Fruit fly (Drosophila melanogaster) whole organism, embryonic: ENCODE measurements around the gene Smox.

Source experiments
- B-H2 ChIP-seq: fragments of 200-800 bp; sonication (Bioruptor generic); optimal IDR thresholded peaks from 2 replicates; lab custom pipeline; 2018; ENCODE audit warnings: missing biosample characterization, mild to moderate bottlenecking, missing genetic modification characterization
- CG11093 ChIP-seq: fragments of 200-800 bp; sonication (Bioruptor generic); IDR thresholded peaks from 3 replicates; pipeline ENCODE4 v1.3.6; 2022; ENCODE audit warnings: missing biosample characterization, missing genetic modification characterization
- CG11504 ChIP-seq: fragments of 200-800 bp; sonication (Bioruptor generic); optimal IDR thresholded peaks from 3 replicates; lab custom pipeline; 2019; ENCODE audit warnings: missing biosample characterization, mild to moderate bottlenecking, missing genetic modification characterization, moderate library complexity
- CG11695 ChIP-seq: fragments of 200-800 bp; sonication (Bioruptor generic); IDR thresholded peaks from 3 replicates; pipeline ENCODE4 v1.3.6; 2022; ENCODE audit warnings: missing biosample characterization, missing genetic modification characterization
- CG13624 ChIP-seq: fragments of 200-800 bp; sonication (Bioruptor generic); optimal IDR thresholded peaks from 2 replicates; lab custom pipeline; 2016; ENCODE audit warnings: missing biosample characterization, missing genetic modification characterization
- CG13775 ChIP-seq: fragments of 200-800 bp; sonication (Bioruptor generic); optimal IDR thresholded peaks from 3 replicates; lab custom pipeline; 2017; ENCODE audit warnings: missing biosample characterization, mild to moderate bottlenecking, missing genetic modification characterization
- CG16779 ChIP-seq: fragments of 200-800 bp; sonication (Bioruptor generic); IDR thresholded peaks from 2 replicates; pipeline ENCODE4 v1.3.6; 2022; ENCODE audit warnings: missing biosample characterization, missing genetic modification characterization
- CG17361 ChIP-seq: fragments of 200-800 bp; sonication (Bioruptor generic); IDR thresholded peaks from 3 replicates; pipeline ENCODE4 v1.3.6; 2022; ENCODE audit warnings: missing biosample characterization, missing genetic modification characterization
- CG17385 ChIP-seq: fragments of 200-800 bp; sonication (Bioruptor generic); optimal IDR thresholded peaks from 3 replicates; lab custom pipeline; 2018; ENCODE audit warnings: missing biosample characterization, mild to moderate bottlenecking, missing genetic modification characterization
- CG1832 ChIP-seq: fragments of 200-800 bp; sonication (Bioruptor generic); optimal IDR thresholded peaks from 2 replicates; lab custom pipeline; 2017; ENCODE audit warnings: missing biosample characterization, mild to moderate bottlenecking, missing genetic modification characterization, inconsistent platforms
- CG18619 ChIP-seq: fragments of 200-800 bp; sonication (Bioruptor generic); optimal IDR thresholded peaks from 3 replicates; lab custom pipeline; 2017; ENCODE audit warnings: missing biosample characterization, mild to moderate bottlenecking, missing genetic modification characterization
- CG2120 ChIP-seq: fragments of 200-800 bp; sonication (Bioruptor generic); optimal IDR thresholded peaks from 3 replicates; lab custom pipeline; 2016; ENCODE audit warnings: missing biosample characterization, missing genetic modification characterization
- CG33557 ChIP-seq: fragments of 200-800 bp; sonication (Bioruptor generic); optimal IDR thresholded peaks from 2 replicates; lab custom pipeline; 2019; ENCODE audit warnings: missing biosample characterization, mild to moderate bottlenecking, missing genetic modification characterization, moderate library complexity
- CG4282 ChIP-seq: fragments of 200-800 bp; sonication (Bioruptor generic); optimal IDR thresholded peaks from 2 replicates; lab custom pipeline; 2016; ENCODE audit warnings: missing biosample characterization, missing genetic modification characterization
- CG7556 ChIP-seq: fragments of 200-800 bp; sonication (Bioruptor generic); optimal IDR thresholded peaks from 2 replicates; lab custom pipeline; 2017; ENCODE audit warnings: missing biosample characterization, mild to moderate bottlenecking, missing genetic modification characterization
- CG9437 ChIP-seq: fragments of 200-800 bp; sonication (Bioruptor generic); optimal IDR thresholded peaks from 2 replicates; lab custom pipeline; 2018; ENCODE audit warnings: missing biosample characterization, mild to moderate bottlenecking, missing genetic modification characterization
- Dip3 ChIP-seq: fragments of 200-800 bp; sonication (Bioruptor generic); optimal IDR thresholded peaks from 3 replicates; lab custom pipeline; 2016; ENCODE audit warnings: missing biosample characterization, missing genetic modification characterization
- Hr39 ChIP-seq: fragments of >200 bp; optimal IDR thresholded peaks from 2 replicates; lab custom pipeline; 2017
- Hr51 ChIP-seq, 2 experiments: fragments of 200-800 bp; sonication (Bioruptor generic); optimal IDR thresholded peaks; 2 replicates in 1 of 2; 3 replicates in 1 of 2; lab custom pipeline; 2016 to 2018; ENCODE audit warnings: missing biosample characterization in 2 of 2, missing genetic modification characterization in 2 of 2, mild to moderate bottlenecking in 1 of 2, moderate library complexity in 1 of 2
- Nf-YB ChIP-seq: fragments of 200-800 bp; sonication (Bioruptor generic); optimal IDR thresholded peaks from 3 replicates; lab custom pipeline; 2019; ENCODE audit warnings: missing biosample characterization, mild to moderate bottlenecking, missing genetic modification characterization, moderate library complexity
- Oli ChIP-seq: fragments of 200-800 bp; sonication (Bioruptor generic); optimal IDR thresholded peaks from 2 replicates; lab custom pipeline; 2018; ENCODE audit warnings: missing biosample characterization, mild to moderate bottlenecking, missing genetic modification characterization, moderate library complexity
- Sox102F ChIP-seq: fragments of 200-800 bp; sonication (Bioruptor generic); optimal IDR thresholded peaks from 2 replicates; lab custom pipeline; 2018; ENCODE audit warnings: missing biosample characterization, mild to moderate bottlenecking, missing genetic modification characterization, moderate library complexity
- Ssrp ChIP-seq: fragments of 200-800 bp; sonication (Bioruptor generic); optimal IDR thresholded peaks from 2 replicates; lab custom pipeline; 2018; ENCODE audit warnings: missing biosample characterization, mild to moderate bottlenecking, missing genetic modification characterization, moderate library complexity
- bowl ChIP-seq: fragments of 200-800 bp; sonication (Bioruptor generic); IDR thresholded peaks from 2 replicates; pipeline ENCODE4 v1.3.6; 2022; ENCODE audit warnings: missing biosample characterization, missing genetic modification characterization
- btn ChIP-seq: fragments of 200-800 bp; sonication (Bioruptor generic); optimal IDR thresholded peaks from 2 replicates; lab custom pipeline; 2016; ENCODE audit warnings: missing biosample characterization, missing genetic modification characterization
- cg ChIP-seq: fragments of 200-800 bp; sonication (Bioruptor generic); optimal IDR thresholded peaks from 3 replicates; lab custom pipeline; 2019; ENCODE audit warnings: missing biosample characterization, mild to moderate bottlenecking, missing genetic modification characterization, moderate library complexity
- chif ChIP-seq, 2 experiments: fragments of 200-800 bp; sonication (Bioruptor generic); optimal IDR thresholded peaks; 3 replicates each; lab custom pipeline; 2016; ENCODE audit warnings: missing biosample characterization in 2 of 2, missing genetic modification characterization in 2 of 2
- chn ChIP-seq: fragments of 200-800 bp; sonication (Bioruptor generic); optimal IDR thresholded peaks from 2 replicates; lab custom pipeline; 2016; ENCODE audit warnings: missing biosample characterization, missing genetic modification characterization
- dmrt11E ChIP-seq: fragments of 200-800 bp; sonication (Bioruptor generic); optimal IDR thresholded peaks from 3 replicates; lab custom pipeline; 2018; ENCODE audit warnings: missing biosample characterization, mild to moderate bottlenecking, missing genetic modification characterization, moderate library complexity
- dpn ChIP-seq, 2 experiments: fragments of 200-800 bp; sonication (Bioruptor generic); optimal IDR thresholded peaks; 3 replicates each; lab custom pipeline; 2016; ENCODE audit warnings: missing biosample characterization in 2 of 2, missing genetic modification characterization in 2 of 2
- eyg ChIP-seq: fragments of 200-800 bp; sonication (Bioruptor generic); optimal IDR thresholded peaks from 3 replicates; lab custom pipeline; 2016; ENCODE audit warnings: missing biosample characterization, missing genetic modification characterization
- ftz-f1 ChIP-seq: fragments of 200-800 bp; sonication (Bioruptor generic); optimal IDR thresholded peaks from 2 replicates; lab custom pipeline; 2016; ENCODE audit warnings: missing biosample characterization, missing genetic modification characterization
- hbn ChIP-seq: fragments of 200-800 bp; sonication (Bioruptor generic); IDR thresholded peaks from 2 replicates; pipeline ENCODE4 v1.3.6; 2022; ENCODE audit warnings: missing biosample characterization, missing genetic modification characterization; ENCODE audit not compliant: partially characterized antibody
- hkb ChIP-seq, 2 experiments: fragments of 200-800 bp in 1 of 2; fragments of >200 bp in 1 of 2; sonication (Bioruptor generic) in 1 of 2; IDR thresholded peaks in 1 of 2; optimal IDR thresholded peaks in 1 of 2; 2 replicates each; pipeline versions ENCODE4 v1.3.6 to Lab custom; 2017 to 2022; ENCODE audit warnings: missing biosample characterization in 1 of 2, missing genetic modification characterization in 1 of 2
- lilli ChIP-seq: fragments of 200-800 bp; sonication (Bioruptor generic); optimal IDR thresholded peaks from 3 replicates; lab custom pipeline; 2016; ENCODE audit warnings: missing biosample characterization, missing genetic modification characterization
- lmd ChIP-seq: fragments of 200-800 bp; sonication (Bioruptor generic); IDR thresholded peaks from 2 replicates; pipeline ENCODE4 v1.3.6; 2022; ENCODE audit warnings: missing biosample characterization, missing genetic modification characterization
- lola ChIP-seq, 3 experiments: fragments of >200 bp in 2 of 3; fragments of 200-800 bp in 1 of 3; sonication (Bioruptor generic) in 1 of 3; optimal IDR thresholded peaks; 2 replicates each; lab custom pipeline; 2017 to 2019; ENCODE audit warnings: missing biosample characterization in 3 of 3, missing genetic modification characterization in 3 of 3, mild to moderate bottlenecking in 1 of 3, moderate library complexity in 1 of 3
- odd ChIP-seq: fragments of 200-800 bp; sonication (Bioruptor generic); optimal IDR thresholded peaks from 2 replicates; lab custom pipeline; 2017; ENCODE audit warnings: missing biosample characterization, mild to moderate bottlenecking, missing genetic modification characterization
- phol ChIP-seq: fragments of 200-800 bp; sonication (Bioruptor generic); optimal IDR thresholded peaks from 3 replicates; lab custom pipeline; 2018; ENCODE audit warnings: missing biosample characterization, mild to moderate bottlenecking, missing genetic modification characterization, moderate library complexity
- sc ChIP-seq, 3 experiments: fragments of >200 bp in 2 of 3; fragments of 200-800 bp in 1 of 3; sonication (Bioruptor generic) in 1 of 3; optimal IDR thresholded peaks; 2 replicates in 2 of 3; 3 replicates in 1 of 3; lab custom pipeline; 2017; ENCODE audit warnings: mild to moderate bottlenecking in 1 of 3, missing biosample characterization in 1 of 3, missing genetic modification characterization in 1 of 3, missing genetic modification reagents in 1 of 3
- slou ChIP-seq: fragments of 200-800 bp; sonication (Bioruptor generic); optimal IDR thresholded peaks from 3 replicates; lab custom pipeline; 2016; ENCODE audit warnings: missing biosample characterization, missing genetic modification characterization
- sob ChIP-seq: fragments of 200-800 bp; sonication (Bioruptor generic); IDR thresholded peaks from 2 replicates; pipeline ENCODE4 v1.3.6; 2022; ENCODE audit warnings: missing biosample characterization, missing genetic modification characterization
- sqz ChIP-seq: fragments of 200-800 bp; sonication (Bioruptor generic); optimal IDR thresholded peaks from 3 replicates; lab custom pipeline; 2018; ENCODE audit warnings: missing biosample characterization, mild to moderate bottlenecking, missing genetic modification characterization
- sug ChIP-seq: fragments of 200-800 bp; optimal IDR thresholded peaks from 2 replicates; lab custom pipeline; 2019; ENCODE audit warnings: missing biosample characterization, mild to moderate bottlenecking, missing genetic modification characterization, moderate library complexity
- trem ChIP-seq: fragments of 200-800 bp; optimal IDR thresholded peaks from 3 replicates; lab custom pipeline; 2019; ENCODE audit warnings: missing biosample characterization, mild to moderate bottlenecking, missing genetic modification characterization, moderate library complexity
- yki ChIP-seq: fragments of >200 bp; optimal IDR thresholded peaks from 3 replicates; lab custom pipeline; 2018
- zf30C ChIP-seq: fragments of 200-800 bp; sonication (Bioruptor generic); optimal IDR thresholded peaks from 3 replicates; lab custom pipeline; 2018; ENCODE audit warnings: missing biosample characterization, mild to moderate bottlenecking, missing genetic modification characterization

The Smox gene

DNA sequence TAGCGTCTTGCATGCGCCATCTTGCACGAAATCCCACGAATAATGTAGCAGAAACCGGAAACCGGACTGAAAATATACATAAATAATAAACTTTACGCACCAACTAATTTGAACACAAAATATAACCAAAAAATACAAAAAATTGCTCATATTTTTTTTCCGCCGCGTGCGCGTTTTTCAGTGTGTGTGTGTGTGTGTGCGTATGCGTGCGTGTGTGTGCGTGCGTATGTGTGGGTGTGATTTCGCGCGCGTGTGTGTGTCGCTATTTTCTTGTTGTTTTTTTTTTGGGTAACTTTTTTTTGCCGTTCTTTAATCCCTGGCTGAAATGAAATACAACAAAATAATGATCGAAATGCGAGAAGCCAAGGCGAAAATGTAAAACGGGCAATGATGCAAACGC, 36.9 kb upstream of the Smox start:
- TF ChIP-seq Dip3 (GFP tag; lab: Kevin White, UChicago) (no peak), zf30C (GFP tag; lab: Kevin White, UChicago) (no peak), CG4282 (GFP tag; lab: Kevin White, UChicago) (no peak), sqz (GFP tag; lab: Kevin White, UChicago) (peak; percentile 36), cg (GFP tag; lab: Kevin White, UChicago) (peak; percentile 22), ftz-f1 (GFP tag; lab: Kevin White, UChicago) (no peak), B-H2 (GFP tag; lab: Kevin White, UChicago) (no peak), CG11093 (no peak), chn (GFP tag; lab: Kevin White, UChicago) (no peak), Hr39 (peak; percentile 94)

DNA sequence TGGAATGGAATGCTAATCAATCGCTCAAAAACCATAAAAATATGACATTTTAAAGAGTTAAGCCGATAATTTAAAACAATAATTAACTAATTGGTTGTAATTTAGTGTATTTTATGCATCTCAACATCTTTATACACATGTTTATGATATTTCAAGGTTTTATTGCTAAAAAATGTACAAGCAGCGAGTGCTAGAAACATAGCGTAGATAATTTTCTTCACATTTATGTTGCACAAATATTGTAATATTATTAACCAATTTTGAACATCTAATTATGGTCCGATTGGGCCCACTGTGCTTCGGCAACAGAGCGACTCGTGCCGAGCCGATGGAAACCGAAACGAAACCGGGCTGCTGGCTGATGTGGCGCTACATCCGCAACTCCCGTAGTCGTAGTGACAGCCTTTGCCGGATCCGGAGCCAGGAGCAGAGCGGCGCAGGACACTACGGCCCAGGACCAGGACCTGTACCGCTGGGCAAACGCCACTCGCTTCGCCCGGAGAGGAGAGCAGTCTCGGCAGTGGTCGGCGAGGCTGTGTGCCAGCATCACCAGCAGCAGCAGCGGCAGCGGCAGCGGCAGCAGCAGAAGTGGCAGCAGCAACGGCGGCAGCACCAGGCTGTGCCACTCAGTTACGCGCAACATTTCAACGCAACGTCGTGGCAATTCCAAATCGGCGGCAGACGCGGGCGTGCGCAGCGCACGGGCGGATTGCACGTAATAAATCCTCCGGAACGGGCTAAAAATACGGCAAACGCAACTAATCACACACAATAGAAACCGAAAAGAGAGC, 36.3 kb upstream of the Smox start, which contains the start of gene sdt:
sdt (plus strand) TSS at position 385 of the 791 bp plus-strand sequence.
- TF ChIP-seq lmd (GFP tag; lab: Robert Waterston, UW), result 0 out of 2 replicates have a peak, but pooled peaks have one; percentile 11
- no peak for TF ChIP-seq bowl (GFP tag; lab: Robert Waterston, UW)
- no peak for TF ChIP-seq chif (GFP tag; optimal IDR thresholded peaks at IDR 0.05; lab: Kevin White, UChicago)
- no peak for TF ChIP-seq hkb (optimal IDR thresholded peaks at IDR 0.05; lab: Kevin White, UChicago)
- TF ChIP-seq hkb (GFP tag; IDR thresholded peaks at IDR 0.05; lab: Robert Waterston, UW), result no peak
- peak; percentile 17 for TF ChIP-seq phol (tag; lab: Kevin White, UChicago)
- TF ChIP-seq CG33557 (GFP tag; lab: Kevin White, UChicago), result no peak
- TF ChIP-seq dmrt11E, result no peak
- peak; percentile 57 for TF ChIP-seq CG7556 (GFP tag; lab: Kevin White, UChicago)
- TF ChIP-seq Nf-YB (GFP tag; lab: Kevin White, UChicago), result no peak
- no peak for TF ChIP-seq CG11695 (GFP tag; lab: Robert Waterston, UW)
- TF ChIP-seq CG18619 (GFP tag; lab: Kevin White, UChicago), result peak; percentile 11
- 0 out of 2 replicates have a peak, but pooled peaks have one; percentile 34 for TF ChIP-seq sob
- TF ChIP-seq Ssrp (tag; lab: Kevin White, UChicago), result peak; percentile 26
- peak; percentile 10 for TF ChIP-seq lilli (GFP tag; lab: Kevin White, UChicago)
- peak; percentile 44 for TF ChIP-seq slou (GFP tag; lab: Kevin White, UChicago)
- no peak for TF ChIP-seq eyg (GFP tag; lab: Kevin White, UChicago)
- peak; percentile 69 for TF ChIP-seq CG16779 (GFP tag; lab: Robert Waterston, UW)
- TF ChIP-seq Oli (tag; lab: Kevin White, UChicago), result peak; percentile 26
- peak; percentile 13 for TF ChIP-seq CG13624 (GFP tag; lab: Kevin White, UChicago)
- TF ChIP-seq CG1832, result no peak
- TF ChIP-seq sc (optimal IDR thresholded peaks at IDR 0.05; lab: Kevin White, UChicago), result no peak
- TF ChIP-seq sc (GFP tag; optimal IDR thresholded peaks at IDR 0.05; lab: Kevin White, UChicago), result no peak
- no peak for TF ChIP-seq btn (GFP tag; lab: Kevin White, UChicago)
- no peak for TF ChIP-seq odd (GFP tag; lab: Kevin White, UChicago)
- TF ChIP-seq lola (GFP tag; optimal IDR thresholded peaks at IDR 0.05; lab: Kevin White, UChicago), result no peak
- peak in 1 of 2 experiments; percentile 7 for TF ChIP-seq Hr51 (GFP tag; optimal IDR thresholded peaks at IDR 0.05; lab: Kevin White, UChicago)
- TF ChIP-seq CG2120 (GFP tag; lab: Kevin White, UChicago), result peak; percentile 8
- TF ChIP-seq CG11504 (tag; lab: Kevin White, UChicago), result peak; percentile 54
- peak; percentile 7 for TF ChIP-seq sug
- TF ChIP-seq dpn (GFP tag; optimal IDR thresholded peaks at IDR 0.05; lab: Kevin White, UChicago), result peak in 1 of 2 experiments; percentile 4
- peak; percentile 59; the same call in 1 of the 3 replicates for TF ChIP-seq CG17361 (GFP tag; lab: Robert Waterston, UW)
- peak; percentile 15 for TF ChIP-seq CG17385 (GFP tag; lab: Kevin White, UChicago)
- no peak for TF ChIP-seq yki (lab: Kevin White, UChicago)
- TF ChIP-seq trem (tag; lab: Kevin White, UChicago), result no peak
- peak; percentile 43 for TF ChIP-seq CG9437 (GFP tag; lab: Kevin White, UChicago)
- no peak for TF ChIP-seq hbn
- TF ChIP-seq Sox102F (GFP tag; lab: Kevin White, UChicago), result peak; percentile 22
- peak; percentile 13 for TF ChIP-seq CG13775
